Fruit fly (Drosophila melanogaster) whole organism, adult: Measurements from ENCODE around the gene sn.

Experiments
- CG11617 ChIP-seq: fragments of 200-800 bp; sonication (Bioruptor generic); optimal IDR thresholded peaks from 2 replicates; lab custom pipeline; 2017; ENCODE audit warnings: mild to moderate bottlenecking, missing biosample characterization, missing genetic modification reagents, missing genetic modification characterization
- CG14711 ChIP-seq: fragments of 200-800 bp; sonication (Bioruptor generic); optimal IDR thresholded peaks from 2 replicates; lab custom pipeline; 2018; ENCODE audit warnings: missing biosample characterization, mild to moderate bottlenecking, missing genetic modification characterization, moderate library complexity
- CG7101 ChIP-seq: fragments of 200-800 bp; sonication (Bioruptor generic); optimal IDR thresholded peaks from 2 replicates; lab custom pipeline; 2018; ENCODE audit warnings: missing biosample characterization, mild to moderate bottlenecking, missing genetic modification characterization, moderate library complexity
- Hr96 ChIP-seq: fragments of 200-800 bp; sonication (Bioruptor generic); optimal IDR thresholded peaks from 2 replicates; lab custom pipeline; 2016; ENCODE audit warnings: missing biosample characterization, missing genetic modification characterization

dm6 chrX:7973325-7973954 lies 9.6 kb downstream of the sn start:
- TF ChIP-seq CG14711 (tag; lab: Kevin White, UChicago), result no peak
- TF ChIP-seq Hr96 (GFP tag; lab: Kevin White, UChicago), result no peak
- no peak for TF ChIP-seq CG7101 (tag; lab: Kevin White, UChicago)
- TF ChIP-seq CG11617, result no peak
